Worm (Caenorhabditis elegans) whole organism, L2 larva: ENCODE measurements around the gene C49C3.21.

Experiments used
- R02D3.7 ChIP-seq: fragments of 150-350 bp; optimal IDR thresholded peaks from 2 replicates; lab custom pipeline; 2014; ENCODE audit warnings: missing biosample characterization, missing genetic modification characterization
- Y55F3AM.14 ChIP-seq: fragments of 200-800 bp; sonication (Bioruptor generic); optimal IDR thresholded peaks from 2 replicates; lab custom pipeline; 2018; ENCODE audit warnings: mild to moderate bottlenecking, missing genetic modification characterization, missing compliant biosample characterization
- blmp-1 ChIP-seq: sonication (generic microtip); optimal IDR thresholded peaks from 2 replicates; lab custom pipeline; 2017; ENCODE audit warnings: missing genetic modification characterization, mild to moderate bottlenecking, missing compliant biosample characterization, antibody characterized with exemption, moderate library complexity; ENCODE audit not compliant: insufficient read depth
- crh-2 ChIP-seq: sonication (generic microtip); optimal IDR thresholded peaks from 2 replicates; lab custom pipeline; 2017; ENCODE audit warnings: missing biosample characterization, missing genetic modification characterization
- dmd-4 ChIP-seq: sonication (generic microtip); optimal IDR thresholded peaks from 2 replicates; lab custom pipeline; 2017; ENCODE audit warnings: missing biosample characterization, missing genetic modification characterization
- fos-1 ChIP-seq: fragments of 150-350 bp; optimal IDR thresholded peaks from 2 replicates; lab custom pipeline; 2014; ENCODE audit warnings: missing biosample characterization, missing genetic modification characterization
- lsy-2 ChIP-seq, 2 experiments: fragments of 150-350 bp in 1 of 2; sonication (generic microtip) in 1 of 2; optimal IDR thresholded peaks; 2 replicates each; lab custom pipeline; 2014 to 2017; ENCODE audit warnings: missing biosample characterization in 2 of 2, missing genetic modification characterization in 2 of 2
- nhr-10 ChIP-seq: sonication (generic microtip); optimal IDR thresholded peaks from 2 replicates; lab custom pipeline; 2017; ENCODE audit warnings: missing biosample characterization, missing genetic modification characterization
- nhr-11 ChIP-seq: fragments of 150-350 bp; optimal IDR thresholded peaks from 2 replicates; lab custom pipeline; 2014; ENCODE audit warnings: missing biosample characterization, missing genetic modification characterization
- nhr-237 ChIP-seq: fragments of 150-350 bp; optimal IDR thresholded peaks from 2 replicates; lab custom pipeline; 2014; ENCODE audit warnings: missing biosample characterization, missing genetic modification characterization
- nhr-77 ChIP-seq: fragments of 150-350 bp; optimal IDR thresholded peaks from 2 replicates; lab custom pipeline; 2014; ENCODE audit warnings: missing biosample characterization, missing genetic modification characterization
- sem-4 ChIP-seq: fragments of 150-350 bp; optimal IDR thresholded peaks from 2 replicates; lab custom pipeline; 2014; ENCODE audit warnings: missing biosample characterization, missing genetic modification reagents, missing genetic modification characterization
- sma-3 ChIP-seq: sonication (generic microtip); optimal IDR thresholded peaks from 2 replicates; lab custom pipeline; 2016; ENCODE audit warnings: missing genetic modification reagents, missing genetic modification characterization, missing compliant biosample characterization
- ztf-11 ChIP-seq: sonication (generic microtip); optimal IDR thresholded peaks from 2 replicates; lab custom pipeline; 2017; ENCODE audit warnings: missing biosample characterization, missing genetic modification characterization

The C49C3.21 gene

DNA sequence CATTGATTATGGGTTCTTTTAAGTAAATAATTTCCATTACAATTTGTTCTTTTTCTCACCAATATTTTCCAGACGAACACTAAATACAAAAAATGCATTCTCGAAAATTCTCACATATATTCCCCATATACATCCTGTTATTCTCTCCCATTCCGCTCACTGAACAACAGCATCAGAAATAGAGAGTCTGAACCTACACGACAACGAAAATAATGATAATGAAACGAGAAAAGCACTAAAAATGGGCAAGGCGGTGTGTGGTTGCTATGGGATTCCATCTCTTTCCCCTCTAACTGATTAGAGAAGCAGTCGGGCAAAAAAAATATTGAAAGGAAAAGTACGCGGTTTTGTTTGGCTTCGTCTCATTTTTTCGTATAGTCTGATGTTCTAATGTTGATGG lies 40.3 kb downstream of the C49C3.21 start, which contains the start of gene C30H6.12:
Gene C30H6.12 (plus strand): TSS at position 301 of the 400 bp plus-strand sequence.
- TF ChIP-seq nhr-237 = no peak
- no peak for TF ChIP-seq ztf-11 (tag; lab: Kevin White, UChicago)
- no peak for TF ChIP-seq crh-2 (tag; lab: Kevin White, UChicago)
- TF ChIP-seq Y55F3AM.14 (GFP tag; lab: Kevin White, UChicago) = no peak
- TF ChIP-seq nhr-11 (tag; lab: Kevin White, UChicago) = no peak
- no peak for TF ChIP-seq sem-4 (tag; lab: Kevin White, UChicago)
- TF ChIP-seq sma-3 (GFP tag; lab: Kevin White, UChicago) = no peak
- no peak for TF ChIP-seq nhr-77 (tag; lab: Kevin White, UChicago)
- TF ChIP-seq lsy-2 (tag; optimal IDR thresholded peaks at IDR 0.05; lab: Kevin White, UChicago) = no peak
- TF ChIP-seq blmp-1 (tag; lab: Kevin White, UChicago) = no peak
- TF ChIP-seq R02D3.7 (tag; lab: Kevin White, UChicago) = no peak
- TF ChIP-seq nhr-10 (tag; lab: Kevin White, UChicago) = no peak

ce11 chrIV:17387442-17387967 lies 44.7 kb downstream of the C49C3.21 start, which contains the start of gene T02D1.8:
T02D1.8 (minus strand) TSS chrIV:17387492.
- TF ChIP-seq fos-1 (peak; percentile 74), dmd-4 (tag; lab: Kevin White, UChicago) (no peak)
